Fruit fly (Drosophila melanogaster) whole organism, adult: ENCODE measurements around the gene CG10254.

Experiments used
- CG12768 ChIP-seq: fragments of 200-800 bp; sonication (Bioruptor generic); optimal IDR thresholded peaks from 2 replicates; lab custom pipeline; 2017; ENCODE audit warnings: missing biosample characterization, missing genetic modification characterization, mild to moderate bottlenecking, moderate library complexity, missing genetic modification reagents
- CG14711 ChIP-seq: fragments of 200-800 bp; sonication (Bioruptor generic); optimal IDR thresholded peaks from 2 replicates; lab custom pipeline; 2018; ENCODE audit warnings: missing biosample characterization, mild to moderate bottlenecking, missing genetic modification characterization, moderate library complexity
- CG5204 ChIP-seq: fragments of 200-800 bp; sonication (Bioruptor generic); optimal IDR thresholded peaks from 2 replicates; lab custom pipeline; 2016; ENCODE audit warnings: missing biosample characterization, missing genetic modification characterization
- CG7101 ChIP-seq: fragments of 200-800 bp; sonication (Bioruptor generic); optimal IDR thresholded peaks from 2 replicates; lab custom pipeline; 2018; ENCODE audit warnings: missing biosample characterization, mild to moderate bottlenecking, missing genetic modification characterization, moderate library complexity
- Clk ChIP-seq: fragments of 200-800 bp; sonication (Bioruptor generic); optimal IDR thresholded peaks from 2 replicates; lab custom pipeline; 2017; ENCODE audit warnings: missing biosample characterization, missing genetic modification characterization
- Crg-1 ChIP-seq: fragments of 200-800 bp; sonication (Bioruptor generic); optimal IDR thresholded peaks from 2 replicates; lab custom pipeline; 2016; ENCODE audit warnings: missing biosample characterization, missing genetic modification characterization
- Mnt ChIP-seq: fragments of 200-800 bp; sonication (Bioruptor generic); optimal IDR thresholded peaks from 2 replicates; lab custom pipeline; 2016; ENCODE audit warnings: missing biosample characterization, mild to moderate bottlenecking, missing genetic modification characterization
- bab1 ChIP-seq: fragments of 200-800 bp; sonication (Bioruptor generic); optimal IDR thresholded peaks from 3 replicates; lab custom pipeline; 2019; ENCODE audit warnings: missing biosample characterization, mild to moderate bottlenecking, missing genetic modification characterization, moderate library complexity
- cnc ChIP-seq, 2 experiments: fragments of >200 bp; optimal IDR thresholded peaks; 2 replicates each; lab custom pipeline; 2017
- kay ChIP-seq: fragments of 200-800 bp; sonication (Bioruptor generic); peaks from one replicate; lab custom pipeline; 2016; ENCODE audit warnings: missing biosample characterization, missing genetic modification characterization, borderline replicate concordance
- ovo ChIP-seq: fragments of 200-800 bp; sonication (Bioruptor generic); optimal IDR thresholded peaks from 2 replicates; lab custom pipeline; 2016; ENCODE audit warnings: missing biosample characterization, missing genetic modification characterization
- pad ChIP-seq: fragments of 200-800 bp; sonication (Bioruptor generic); optimal IDR thresholded peaks from 3 replicates; lab custom pipeline; 2017; ENCODE audit warnings: missing biosample characterization, missing genetic modification characterization, mild to moderate bottlenecking, moderate library complexity, missing genetic modification reagents
- tj ChIP-seq: fragments of 200-800 bp; sonication (Bioruptor generic); optimal IDR thresholded peaks from 3 replicates; lab custom pipeline; 2017; ENCODE audit warnings: missing biosample characterization, mild to moderate bottlenecking, missing genetic modification characterization, moderate library complexity
- toe ChIP-seq: fragments of 200-800 bp; sonication (Bioruptor generic); optimal IDR thresholded peaks from 2 replicates; lab custom pipeline; 2016; ENCODE audit warnings: missing biosample characterization, missing genetic modification characterization

- TF ChIP-seq Clk (GFP tag; lab: Kevin White, UChicago) = no peak
- peak; percentile 3 for TF ChIP-seq CG14711 (tag; lab: Kevin White, UChicago)
- TF ChIP-seq Mnt (GFP tag; lab: Kevin White, UChicago) = peak; percentile 28
- TF ChIP-seq cnc (optimal IDR thresholded peaks at IDR 0.05; lab: Kevin White, UChicago) = no peak
- no peak for TF ChIP-seq CG7101 (tag; lab: Kevin White, UChicago)
- TF ChIP-seq tj (GFP tag; lab: Kevin White, UChicago) = peak; percentile 29
- TF ChIP-seq toe = no peak
- no peak for TF ChIP-seq CG5204 (GFP tag; lab: Kevin White, UChicago)
- no peak for TF ChIP-seq pad
- peak; percentile 99 for TF ChIP-seq kay
- TF ChIP-seq Crg-1 (GFP tag; lab: Kevin White, UChicago) = peak; percentile 46
- no peak for TF ChIP-seq CG12768 (GFP tag; lab: Kevin White, UChicago)
- TF ChIP-seq bab1 (GFP tag; lab: Kevin White, UChicago) = peak; percentile 68
- TF ChIP-seq ovo (GFP tag; lab: Kevin White, UChicago) = no peak
These were observed 38.3 kb upstream of the CG10254 start, which contains the start of the genes Hmgcr and Rpn9 for dm6 chr3R:23732990-23733512.
